Fruit fly (Drosophila melanogaster) whole organism, adult: ENCODE results near the gene Srp54k.
A peak's percentile ranks its signal among the peaks of the same experiment; 100 is the strongest.

Experiments
- CG11617 ChIP-seq: fragments of 200-800 bp; sonication (Bioruptor generic); optimal IDR thresholded peaks from 2 replicates; lab custom pipeline; 2017; ENCODE audit warnings: mild to moderate bottlenecking, missing biosample characterization, missing genetic modification reagents, missing genetic modification characterization
- CG12768 ChIP-seq: fragments of 200-800 bp; sonication (Bioruptor generic); optimal IDR thresholded peaks from 2 replicates; lab custom pipeline; 2017; ENCODE audit warnings: missing biosample characterization, missing genetic modification characterization, mild to moderate bottlenecking, moderate library complexity, missing genetic modification reagents
- CG14711 ChIP-seq: fragments of 200-800 bp; sonication (Bioruptor generic); optimal IDR thresholded peaks from 2 replicates; lab custom pipeline; 2018; ENCODE audit warnings: missing biosample characterization, mild to moderate bottlenecking, missing genetic modification characterization, moderate library complexity
- CG1620 ChIP-seq: fragments of 200-800 bp; sonication (Bioruptor generic); optimal IDR thresholded peaks from 2 replicates; lab custom pipeline; 2016; ENCODE audit warnings: missing biosample characterization, missing genetic modification characterization
- CG33017 ChIP-seq: fragments of 200-800 bp; sonication (Bioruptor generic); optimal IDR thresholded peaks from 2 replicates; lab custom pipeline; 2018; ENCODE audit warnings: missing biosample characterization, mild to moderate bottlenecking, missing genetic modification characterization, moderate library complexity
- CG5204 ChIP-seq: fragments of 200-800 bp; sonication (Bioruptor generic); optimal IDR thresholded peaks from 2 replicates; lab custom pipeline; 2016; ENCODE audit warnings: missing biosample characterization, missing genetic modification characterization
- CG7045 ChIP-seq: fragments of 200-800 bp; sonication (Bioruptor generic); optimal IDR thresholded peaks from 2 replicates; lab custom pipeline; 2017; ENCODE audit warnings: missing biosample characterization, mild to moderate bottlenecking, missing genetic modification characterization
- CG7101 ChIP-seq: fragments of 200-800 bp; sonication (Bioruptor generic); optimal IDR thresholded peaks from 2 replicates; lab custom pipeline; 2018; ENCODE audit warnings: missing biosample characterization, mild to moderate bottlenecking, missing genetic modification characterization, moderate library complexity
- Clk ChIP-seq: fragments of 200-800 bp; sonication (Bioruptor generic); optimal IDR thresholded peaks from 2 replicates; lab custom pipeline; 2017; ENCODE audit warnings: missing biosample characterization, missing genetic modification characterization
- Crg-1 ChIP-seq: fragments of 200-800 bp; sonication (Bioruptor generic); optimal IDR thresholded peaks from 2 replicates; lab custom pipeline; 2016; ENCODE audit warnings: missing biosample characterization, missing genetic modification characterization
- Hr96 ChIP-seq: fragments of 200-800 bp; sonication (Bioruptor generic); optimal IDR thresholded peaks from 2 replicates; lab custom pipeline; 2016; ENCODE audit warnings: missing biosample characterization, missing genetic modification characterization
- Mnt ChIP-seq: fragments of 200-800 bp; sonication (Bioruptor generic); optimal IDR thresholded peaks from 2 replicates; lab custom pipeline; 2016; ENCODE audit warnings: missing biosample characterization, mild to moderate bottlenecking, missing genetic modification characterization
- bab1 ChIP-seq: fragments of 200-800 bp; sonication (Bioruptor generic); optimal IDR thresholded peaks from 3 replicates; lab custom pipeline; 2019; ENCODE audit warnings: missing biosample characterization, mild to moderate bottlenecking, missing genetic modification characterization, moderate library complexity
- cic ChIP-seq: fragments of 200-800 bp; sonication (Bioruptor generic); optimal IDR thresholded peaks from 2 replicates; lab custom pipeline; 2017; ENCODE audit warnings: missing biosample characterization, mild to moderate bottlenecking, missing genetic modification characterization, moderate library complexity
- cnc ChIP-seq, 2 experiments: fragments of >200 bp; optimal IDR thresholded peaks; 2 replicates each; lab custom pipeline; 2017
- kay ChIP-seq: fragments of 200-800 bp; sonication (Bioruptor generic); peaks from one replicate; lab custom pipeline; 2016; ENCODE audit warnings: missing biosample characterization, missing genetic modification characterization, borderline replicate concordance
- ovo ChIP-seq: fragments of 200-800 bp; sonication (Bioruptor generic); optimal IDR thresholded peaks from 2 replicates; lab custom pipeline; 2016; ENCODE audit warnings: missing biosample characterization, missing genetic modification characterization
- pad ChIP-seq: fragments of 200-800 bp; sonication (Bioruptor generic); optimal IDR thresholded peaks from 3 replicates; lab custom pipeline; 2017; ENCODE audit warnings: missing biosample characterization, missing genetic modification characterization, mild to moderate bottlenecking, moderate library complexity, missing genetic modification reagents
- tj ChIP-seq: fragments of 200-800 bp; sonication (Bioruptor generic); optimal IDR thresholded peaks from 3 replicates; lab custom pipeline; 2017; ENCODE audit warnings: missing biosample characterization, mild to moderate bottlenecking, missing genetic modification characterization, moderate library complexity
- toe ChIP-seq: fragments of 200-800 bp; sonication (Bioruptor generic); optimal IDR thresholded peaks from 2 replicates; lab custom pipeline; 2016; ENCODE audit warnings: missing biosample characterization, missing genetic modification characterization

Gene Srp54k

dm6 chr3L:5130508-5130907 is 22.0 kb upstream of the Srp54k start:
- TF ChIP-seq CG33017 (no peak), toe (GFP tag; lab: Kevin White, UChicago) (no peak), pad (no peak), Clk (no peak)

DNA sequence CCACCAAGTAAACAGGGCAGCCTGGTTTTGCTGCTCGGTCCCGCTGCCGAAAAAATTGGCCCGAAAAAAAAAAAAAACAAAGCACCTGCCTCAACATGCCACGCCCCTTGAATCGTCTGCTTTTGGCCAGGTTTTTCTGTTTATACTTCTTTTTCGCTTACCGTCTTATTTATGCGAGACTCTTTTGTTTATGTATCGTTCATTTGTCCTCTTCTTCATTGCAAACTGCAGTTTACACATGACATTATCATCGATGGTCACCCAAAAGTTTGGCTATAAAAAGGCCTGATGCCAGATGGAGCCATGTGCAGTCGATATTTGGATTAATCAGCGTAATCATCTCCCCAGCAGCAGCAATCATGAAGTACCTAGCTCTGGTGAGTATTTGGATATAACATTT is 21.2 kb upstream of the Srp54k start, which contains the start of gene CG15212:
CG15212 (plus strand) TSS at position 301 of the 400 bp plus-strand sequence.
- TF ChIP-seq CG11617 (GFP tag; lab: Kevin White, UChicago) (no peak), Clk (no peak), bab1 (GFP tag; lab: Kevin White, UChicago) (no peak), kay (no peak), ovo (GFP tag; lab: Kevin White, UChicago) (no peak), CG14711 (tag; lab: Kevin White, UChicago) (no peak), cic (no peak), toe (GFP tag; lab: Kevin White, UChicago) (no peak), CG5204 (GFP tag; lab: Kevin White, UChicago) (no peak), CG7045 (no peak), pad (no peak), CG7101 (tag; lab: Kevin White, UChicago) (no peak), Crg-1 (GFP tag; lab: Kevin White, UChicago) (no peak), Mnt (GFP tag; lab: Kevin White, UChicago) (no peak), CG33017 (no peak), CG12768 (GFP tag; lab: Kevin White, UChicago) (no peak), Hr96 (GFP tag; lab: Kevin White, UChicago) (no peak)

DNA sequence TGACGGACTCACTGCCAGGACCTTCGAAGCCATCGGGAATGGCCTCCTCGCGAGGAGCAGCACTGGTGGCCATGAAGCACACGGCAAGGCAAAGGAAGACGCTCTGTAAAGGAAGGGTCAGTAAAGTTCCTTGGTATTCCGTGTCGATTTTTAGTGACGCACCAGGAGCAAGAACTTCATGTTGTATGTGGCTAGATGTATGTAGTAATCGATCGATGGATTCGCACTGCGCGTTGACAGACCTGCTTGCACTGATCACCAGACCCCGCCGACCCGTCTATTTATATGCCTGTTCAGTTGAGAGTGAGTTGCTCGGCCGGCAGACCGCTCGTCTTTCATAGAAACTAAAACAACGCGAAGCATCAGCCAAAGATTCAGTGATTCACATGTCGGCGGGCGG is 19.5 kb upstream of the Srp54k start, which contains the start of gene CG15213:
CG15213 (minus strand) TSS at position 255 of the 400 bp plus-strand sequence.
- TF ChIP-seq Clk (no peak), pad (no peak)

DNA sequence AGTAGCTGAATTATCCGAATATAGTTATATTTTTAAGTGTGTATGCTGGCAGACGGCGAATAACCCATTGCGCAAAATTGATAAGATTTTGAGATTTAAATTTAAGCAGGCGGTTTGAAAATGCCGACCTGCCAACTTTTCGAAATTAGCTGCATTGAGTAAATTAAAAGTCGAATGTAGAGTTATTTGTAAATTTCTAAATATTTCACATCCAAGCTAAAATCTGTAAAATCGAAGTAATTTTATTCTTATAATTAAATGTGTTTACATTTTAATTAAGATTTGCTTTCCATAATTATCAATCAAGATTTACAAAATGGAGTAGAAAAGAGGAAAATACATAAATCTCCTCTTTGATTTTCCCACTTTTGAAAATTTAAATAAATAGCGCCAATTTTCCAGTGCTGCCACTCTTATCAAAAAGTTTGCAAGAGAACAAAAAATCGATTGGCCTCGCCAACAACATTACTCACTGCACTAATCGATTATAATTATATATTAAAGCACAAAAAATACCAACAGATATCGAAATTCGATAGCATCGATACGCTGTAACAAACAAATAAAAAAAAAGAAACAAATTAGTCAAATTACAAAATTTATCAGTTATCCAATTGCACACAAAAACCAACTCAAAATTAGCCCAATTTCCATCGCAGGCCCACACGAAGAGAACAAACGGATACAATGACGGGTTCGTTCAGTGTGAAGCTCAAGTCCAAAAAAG is 18.6 kb upstream of the Srp54k start, which contains the start of gene Yod1:
Yod1 (plus strand) TSS at position 168 of the 727 bp plus-strand sequence.
- TF ChIP-seq Hr96 (GFP tag; lab: Kevin White, UChicago) (no peak), kay (peak; percentile 82), tj (GFP tag; lab: Kevin White, UChicago) (peak; percentile 6), CG33017 (no peak), CG5204 (GFP tag; lab: Kevin White, UChicago) (no peak), cnc (optimal IDR thresholded peaks at IDR 0.05; lab: Kevin White, UChicago) (no peak), Clk (no peak), cic (peak; percentile 35), CG7101 (tag; lab: Kevin White, UChicago) (no peak), CG7045 (no peak), CG14711 (tag; lab: Kevin White, UChicago) (peak; percentile 4), Crg-1 (GFP tag; lab: Kevin White, UChicago) (no peak), pad (no peak), bab1 (GFP tag; lab: Kevin White, UChicago) (peak; percentile 33), ovo (GFP tag; lab: Kevin White, UChicago) (no peak), Mnt (GFP tag; lab: Kevin White, UChicago) (no peak), CG11617 (GFP tag; lab: Kevin White, UChicago) (no peak), CG1620 (GFP tag; lab: Kevin White, UChicago) (no peak), CG12768 (GFP tag; lab: Kevin White, UChicago) (no peak), toe (GFP tag; lab: Kevin White, UChicago) (peak; percentile 47)

DNA sequence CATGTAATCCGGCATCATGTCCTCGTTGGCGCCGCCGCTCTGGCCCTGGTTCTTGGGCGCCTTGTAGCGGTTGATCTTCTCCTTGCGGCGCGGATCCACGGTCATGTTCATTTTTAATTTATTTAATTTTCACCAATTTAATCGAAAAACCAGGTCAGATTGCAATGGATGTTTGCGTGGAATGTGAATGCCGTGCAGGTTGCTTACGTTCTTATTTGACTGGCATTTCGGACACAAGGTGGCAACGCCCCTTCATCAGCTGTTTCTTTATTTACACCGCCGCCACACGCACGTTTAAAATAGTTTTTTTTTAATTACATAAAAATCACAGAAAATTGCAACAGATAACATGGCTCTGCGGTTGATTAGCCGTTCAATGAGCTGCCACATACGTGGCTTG is 16.4 kb upstream of the Srp54k start, which contains the start of the genes CG10674 and CG4611:
CG10674 (minus strand) TSS at position 170 of the 400 bp plus-strand sequence.
CG4611 (plus strand) TSS at position 254 of the 400 bp plus-strand sequence.
- TF ChIP-seq CG7045 (no peak), CG11617 (GFP tag; lab: Kevin White, UChicago) (peak; percentile 10), ovo (GFP tag; lab: Kevin White, UChicago) (no peak), Hr96 (GFP tag; lab: Kevin White, UChicago) (no peak), Mnt (GFP tag; lab: Kevin White, UChicago) (peak; percentile 73), Crg-1 (GFP tag; lab: Kevin White, UChicago) (no peak), CG7101 (tag; lab: Kevin White, UChicago) (no peak), CG33017 (no peak), CG14711 (tag; lab: Kevin White, UChicago) (no peak), kay (no peak), CG1620 (GFP tag; lab: Kevin White, UChicago) (no peak), cnc (optimal IDR thresholded peaks at IDR 0.05; lab: Kevin White, UChicago) (no peak), cic (no peak), CG5204 (GFP tag; lab: Kevin White, UChicago) (no peak), tj (GFP tag; lab: Kevin White, UChicago) (no peak), bab1 (GFP tag; lab: Kevin White, UChicago) (peak; percentile 30), CG12768 (GFP tag; lab: Kevin White, UChicago) (no peak), pad (no peak)

- TF ChIP-seq tj (GFP tag; lab: Kevin White, UChicago) (peak; percentile 96), CG5204 (GFP tag; lab: Kevin White, UChicago) (peak; percentile 100), bab1 (GFP tag; lab: Kevin White, UChicago) (peak; percentile 100), pad (peak; percentile 96), CG7045 (peak; percentile 100), CG33017 (peak; percentile 100), CG1620 (GFP tag; lab: Kevin White, UChicago) (peak; percentile 100), CG11617 (GFP tag; lab: Kevin White, UChicago) (peak; percentile 99), Clk (peak; percentile 100), Mnt (GFP tag; lab: Kevin White, UChicago) (peak; percentile 99), CG14711 (tag; lab: Kevin White, UChicago) (peak; percentile 99), cnc (optimal IDR thresholded peaks at IDR 0.05; lab: Kevin White, UChicago) (no peak), ovo (GFP tag; lab: Kevin White, UChicago) (peak; percentile 99), CG7101 (tag; lab: Kevin White, UChicago) (peak; percentile 100), kay (no peak), Crg-1 (GFP tag; lab: Kevin White, UChicago) (peak; percentile 100), CG12768 (GFP tag; lab: Kevin White, UChicago) (peak; percentile 100), cic (peak; percentile 93), toe (GFP tag; lab: Kevin White, UChicago) (peak; percentile 100), Hr96 (GFP tag; lab: Kevin White, UChicago) (peak; percentile 100)
Measured at dm6 chr3L:5139312-5139711, 13.2 kb upstream of the Srp54k start, which contains the start of the genes Tcs5 and CHMP2B. TSS of gene Tcs5 (minus strand) at chr3L:5139395. TSS of gene CHMP2B (plus strand) at chr3L:5139619.
